Worm (Caenorhabditis elegans): ENCODE results near the gene sptl-2.

sptl-2 gene

DNA sequence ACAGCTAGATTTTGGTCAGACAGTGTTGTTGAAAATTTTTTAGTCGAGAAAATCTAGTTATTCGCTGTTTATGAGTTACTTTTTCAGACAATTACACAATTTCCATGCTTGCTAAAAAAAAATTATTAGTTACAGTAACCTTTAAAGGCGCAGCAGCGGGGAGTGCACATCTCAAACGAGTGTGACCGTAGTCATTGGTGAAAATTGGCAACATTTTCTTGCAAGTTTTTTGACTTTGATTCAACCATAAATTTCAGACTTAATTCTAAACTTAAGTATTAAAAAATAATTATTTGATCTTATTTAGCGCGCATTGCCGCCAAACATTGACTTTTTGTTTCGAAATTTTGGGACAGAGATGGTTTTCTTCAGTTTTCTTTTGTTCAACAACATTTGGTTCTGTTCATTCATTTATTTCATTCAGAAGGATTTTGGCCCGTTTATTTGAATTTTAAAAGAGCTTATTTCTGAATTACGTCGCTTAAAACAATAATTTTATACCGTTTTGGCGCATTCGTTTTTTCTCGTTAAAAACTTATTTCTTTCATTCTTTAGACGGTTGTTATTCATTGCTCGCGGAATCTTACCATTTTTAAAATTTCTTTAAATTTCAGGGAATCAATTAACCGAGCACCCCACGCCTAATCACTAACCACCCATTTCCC is 11.9 kb downstream of the sptl-2 start, which contains the start of gene oma-2 (continued):
- TF ChIP-seq F37B4.10 (GFP tag; IDR thresholded peaks at IDR 0.05): no peak
- no peak for TF ChIP-seq T07F8.4 (tag; optimal IDR thresholded peaks at IDR 0.05)
- peak; percentile 89 for TF ChIP-seq D2030.7 (GFP tag; IDR thresholded peaks at IDR 0.05)
- no peak for TF ChIP-seq chd-7 (tag; optimal IDR thresholded peaks at IDR 0.05)
- TF ChIP-seq let-607 (tag; optimal IDR thresholded peaks at IDR 0.05): no peak
- TF ChIP-seq rcor-1 (GFP tag; IDR thresholded peaks at IDR 0.05): peak; percentile 49
- TF ChIP-seq lag-1 (GFP tag; IDR thresholded peaks at IDR 0.05): no peak
- peak; percentile 84 for TF ChIP-seq ceh-91 (GFP tag; IDR thresholded peaks at IDR 0.05)
- peak; percentile 82 for TF ChIP-seq efl-1 (GFP tag; optimal IDR thresholded peaks at IDR 0.05)
- TF ChIP-seq pbrm-1 (GFP tag; IDR thresholded peaks at IDR 0.05): peak; percentile 37; the same call in 1 of the 2 replicates
- 0 out of 2 replicates have a peak, but pooled peaks have one; percentile 16 for TF ChIP-seq madf-3 (GFP tag; IDR thresholded peaks at IDR 0.05)
- TF ChIP-seq die-1 (tag; optimal IDR thresholded peaks at IDR 0.05): no peak
- TF ChIP-seq him-1 (tag; optimal IDR thresholded peaks at IDR 0.05): no peak
- TF ChIP-seq gei-17 (GFP tag; optimal IDR thresholded peaks at IDR 0.05): no peak
- TF ChIP-seq tlf-1 (GFP tag; optimal IDR thresholded peaks at IDR 0.05): peak; percentile 45
- TF ChIP-seq K11D2.4 (GFP tag; IDR thresholded peaks at IDR 0.05): no peak
- TF ChIP-seq C06A6.2 (GFP tag; conservative IDR thresholded peaks at IDR 0.05): no peak
- TF ChIP-seq aptf-3 (GFP tag; IDR thresholded peaks at IDR 0.05): no peak
- TF ChIP-seq Y95B8A.8 (GFP tag; IDR thresholded peaks at IDR 0.05): 0 out of 2 replicates have a peak, but pooled peaks have one; percentile 47
- no peak for TF ChIP-seq mxl-1 (tag; optimal IDR thresholded peaks at IDR 0.05)
- TF ChIP-seq nhr-80 (tag; optimal IDR thresholded peaks at IDR 0.05): no peak
- TF ChIP-seq hlh-12 (tag; optimal IDR thresholded peaks at IDR 0.05): no peak
- TF ChIP-seq rpc-1 (optimal IDR thresholded peaks at IDR 0.05): no peak
- no peak for TF ChIP-seq rpc-1 (tag; optimal IDR thresholded peaks at IDR 0.05)
- TF ChIP-seq lsl-1 (GFP tag; optimal IDR thresholded peaks at IDR 0.05): peak; percentile 99
- TF ChIP-seq nfyb-1 (GFP tag; IDR thresholded peaks at IDR 0.05): 0 out of 2 replicates have a peak, but pooled peaks have one; percentile 33
- no peak for TF ChIP-seq unc-130 (GFP tag; optimal IDR thresholded peaks at IDR 0.05)
- no peak for TF ChIP-seq ceh-27 (GFP tag; optimal IDR thresholded peaks at IDR 0.05)
- peak; percentile 36 for TF ChIP-seq dpl-1 (GFP tag; optimal IDR thresholded peaks at IDR 0.05)
- TF ChIP-seq ekl-4 (GFP tag; IDR thresholded peaks at IDR 0.05): 0 out of 2 replicates have a peak, but pooled peaks have one; percentile 37
- TF ChIP-seq ztf-26 (tag; optimal IDR thresholded peaks at IDR 0.05): no peak
- TF ChIP-seq B0336.3 (GFP tag; IDR thresholded peaks at IDR 0.05): no peak
- TF ChIP-seq egrh-3 (GFP tag; IDR thresholded peaks at IDR 0.05): no peak
- no peak for TF ChIP-seq madf-10 (tag; optimal IDR thresholded peaks at IDR 0.05)
- TF ChIP-seq snpc-1.1 (tag; optimal IDR thresholded peaks at IDR 0.05; ENCODE audit: insufficient read depth): peak; percentile 23
- peak; percentile 76 for TF ChIP-seq F49E8.2 (tag; optimal IDR thresholded peaks at IDR 0.05; ENCODE audit: insufficient read depth)
- TF ChIP-seq sptf-2 (GFP tag; optimal IDR thresholded peaks at IDR 0.05): no peak
- no peak for TF ChIP-seq nfya-1 (tag; optimal IDR thresholded peaks at IDR 0.05; ENCODE audit: borderline replicate concordance, insufficient read depth)
- TF ChIP-seq snpc-1.3 (tag; optimal IDR thresholded peaks at IDR 0.05; ENCODE audit: insufficient read depth): peak; percentile 62
- no peak for TF ChIP-seq attf-6 (GFP tag; IDR thresholded peaks at IDR 0.05)
